Worm (Caenorhabditis elegans): ENCODE data around the gene F56C3.1.

- TF ChIP-seq ama-1 (optimal IDR thresholded peaks at IDR 0.05) (no peak), aly-2 (tag; optimal IDR thresholded peaks at IDR 0.05) (no peak), nhr-237 (tag; optimal IDR thresholded peaks at IDR 0.05) (no peak), tbx-2 (tag; optimal IDR thresholded peaks at IDR 0.05) (no peak), ztf-4 (tag; optimal IDR thresholded peaks at IDR 0.05) (no peak), skn-1 (tag; optimal IDR thresholded peaks at IDR 0.05) (no peak), zag-1 (tag; optimal IDR thresholded peaks at IDR 0.05) (no peak), snpc-4 (tag; optimal IDR thresholded peaks at IDR 0.05) (no peak), ceh-16 (tag; optimal IDR thresholded peaks at IDR 0.05) (no peak)
These were observed 23.4 kb downstream of the F56C3.1 start, which contains the start of gene abu-2 for ce11 chrX:1410552-1410951.
